Fruit fly (Drosophila melanogaster): ENCODE results near the gene al.

al gene

DNA sequence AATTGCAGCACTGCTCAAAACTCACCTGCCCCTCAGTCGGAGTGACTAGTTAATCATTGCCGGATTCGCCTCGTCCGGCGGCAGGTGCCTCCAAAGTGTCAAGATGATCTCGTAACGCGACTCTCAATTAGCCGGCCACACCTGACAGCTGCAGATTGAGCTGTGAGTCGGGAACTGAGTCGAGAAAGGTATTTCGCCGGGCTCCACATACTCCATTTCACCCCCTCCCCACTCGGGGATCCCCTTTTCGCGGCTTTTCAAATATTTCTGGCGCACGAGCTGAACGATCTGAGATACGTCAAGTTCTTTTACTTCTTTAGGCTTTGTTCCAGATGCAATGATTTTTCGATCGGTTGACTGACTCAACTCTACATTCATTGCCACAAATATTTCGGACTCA is 48.5 kb downstream of the al start:
- TF ChIP-seq Rel (GFP tag; optimal IDR thresholded peaks at IDR 0.05) (no peak), Rel (tag; optimal IDR thresholded peaks at IDR 0.05) (peak; percentile 90), tai (GFP tag; optimal IDR thresholded peaks at IDR 0.05) (no peak), rgr (GFP tag; optimal IDR thresholded peaks at IDR 0.05) (no peak)

DNA sequence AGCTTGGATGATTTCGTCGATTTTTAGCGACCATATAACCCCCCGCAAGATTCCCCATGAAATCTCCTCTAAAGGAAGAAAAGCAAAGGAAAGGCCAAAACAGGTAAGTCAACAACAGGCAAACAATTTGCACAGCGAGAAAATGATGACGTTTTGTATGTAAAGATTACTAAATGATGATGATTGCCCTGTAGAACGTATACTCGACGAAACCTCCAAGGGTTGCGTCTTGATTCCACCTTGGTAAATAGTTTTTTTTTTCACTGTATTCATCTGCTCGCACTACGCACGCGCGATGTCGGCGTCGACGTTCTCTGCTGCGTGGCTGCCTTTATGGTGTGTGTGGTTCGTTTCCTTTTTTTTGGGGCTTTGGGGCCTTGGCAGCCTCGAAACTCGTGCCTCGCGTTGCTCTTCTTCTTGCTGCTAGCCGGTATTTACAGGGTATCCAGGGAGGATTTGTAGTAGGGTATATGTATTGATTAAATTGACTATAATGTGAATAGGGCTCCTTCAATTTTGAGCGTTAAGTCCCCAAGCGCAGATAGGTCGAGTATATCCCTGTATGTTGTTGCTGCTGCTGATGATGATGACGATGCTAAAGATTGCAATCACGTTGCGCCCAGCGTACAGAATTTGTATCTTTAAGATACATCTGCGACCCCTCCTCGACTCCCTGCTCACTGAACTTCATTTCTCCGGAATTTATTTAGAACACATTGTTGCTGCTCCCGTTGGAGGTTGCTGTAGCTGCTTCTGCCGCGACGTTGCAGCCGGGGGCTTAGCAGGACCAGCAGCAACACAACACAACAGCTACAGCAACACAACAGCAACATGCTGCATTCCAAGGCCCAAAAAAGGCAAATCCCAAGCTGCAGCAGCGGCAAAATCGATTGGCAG is 49.7 kb downstream of the al start:
- peak; percentile 95 for TF ChIP-seq fru (GFP tag; optimal IDR thresholded peaks at IDR 0.05)
- peak; percentile 64 for TF ChIP-seq Mio (GFP tag; optimal IDR thresholded peaks at IDR 0.05)
- TF ChIP-seq dsf (GFP tag; optimal IDR thresholded peaks at IDR 0.05; ENCODE audit: borderline replicate concordance): peak; percentile 72
- no peak for TF ChIP-seq dl (GFP tag; optimal IDR thresholded peaks at IDR 0.05; ENCODE audit: insufficient read depth in 1 of 2, partially characterized antibody in 2 of 2)
- TF ChIP-seq tai (GFP tag; optimal IDR thresholded peaks at IDR 0.05): no peak
- peak; percentile 96 for TF ChIP-seq Hnf4 (GFP tag; optimal IDR thresholded peaks at IDR 0.05)
- peak; percentile 96 for TF ChIP-seq OdsH (GFP tag; optimal IDR thresholded peaks at IDR 0.05)
- no peak for TF ChIP-seq N (GFP tag; optimal IDR thresholded peaks at IDR 0.05)
- no peak for TF ChIP-seq Dfd (GFP tag; optimal IDR thresholded peaks at IDR 0.05)
- TF ChIP-seq GATAd (GFP tag; optimal IDR thresholded peaks at IDR 0.05): no peak
- TF ChIP-seq Rel (GFP tag; optimal IDR thresholded peaks at IDR 0.05): peak; percentile 68
- peak; percentile 30 for TF ChIP-seq Rel (tag; optimal IDR thresholded peaks at IDR 0.05)
- no peak for TF ChIP-seq usp (GFP tag; optimal IDR thresholded peaks at IDR 0.05)
- TF ChIP-seq Jra (GFP tag; optimal IDR thresholded peaks at IDR 0.05): peak; percentile 90
- peak; percentile 77 for TF ChIP-seq CG32264 (GFP tag; optimal IDR thresholded peaks at IDR 0.05)
- no peak for TF ChIP-seq lola (GFP tag; optimal IDR thresholded peaks at IDR 0.05)
- peak; percentile 95 for TF ChIP-seq ey (GFP tag; optimal IDR thresholded peaks at IDR 0.05)
- peak; percentile 74 to 95 for TF ChIP-seq foxo (GFP tag; optimal IDR thresholded peaks at IDR 0.05)
- TF ChIP-seq br (GFP tag; optimal IDR thresholded peaks at IDR 0.05): peak; percentile 97
- peak; percentile 92 for TF ChIP-seq brk (GFP tag; optimal IDR thresholded peaks at IDR 0.05)
- TF ChIP-seq Myc (optimal IDR thresholded peaks at IDR 0.05): no peak
- no peak for TF ChIP-seq sv (GFP tag; optimal IDR thresholded peaks at IDR 0.05)
- TF ChIP-seq pan (optimal IDR thresholded peaks at IDR 0.05): no peak
- TF ChIP-seq psq (GFP tag; optimal IDR thresholded peaks at IDR 0.05): peak; percentile 96
- no peak for TF ChIP-seq Dif (GFP tag; optimal IDR thresholded peaks at IDR 0.05; ENCODE audit: partially characterized antibody)
- peak; percentile 4 for TF ChIP-seq Hr83 (GFP tag; optimal IDR thresholded peaks at IDR 0.05; ENCODE audit: poor library complexity, severe bottlenecking)
- no peak for TF ChIP-seq Vsx2 (GFP tag; optimal IDR thresholded peaks at IDR 0.05; ENCODE audit: partially characterized antibody)
- no peak for TF ChIP-seq Abd-B (GFP tag; optimal IDR thresholded peaks at IDR 0.05)
- TF ChIP-seq Hr78 (GFP tag; optimal IDR thresholded peaks at IDR 0.05): no peak
- peak; percentile 81 for TF ChIP-seq HLH106 (tag; optimal IDR thresholded peaks at IDR 0.05)
- peak; percentile 85 for TF ChIP-seq dmrt93B (GFP tag; optimal IDR thresholded peaks at IDR 0.05)
- TF ChIP-seq jim (GFP tag; optimal IDR thresholded peaks at IDR 0.05): no peak
- TF ChIP-seq sage (GFP tag; optimal IDR thresholded peaks at IDR 0.05): peak; percentile 92
- peak; percentile 93 for TF ChIP-seq rgr (GFP tag; optimal IDR thresholded peaks at IDR 0.05)
- TF ChIP-seq CrebA (GFP tag; optimal IDR thresholded peaks at IDR 0.05; ENCODE audit: borderline replicate concordance): no peak
- peak; percentile 86 for TF ChIP-seq CG9705 (GFP tag; optimal IDR thresholded peaks at IDR 0.05)
- TF ChIP-seq h (GFP tag; optimal IDR thresholded peaks at IDR 0.05): peak; percentile 94
- TF ChIP-seq Sp1 (GFP tag; optimal IDR thresholded peaks at IDR 0.05): peak; percentile 94
- peak; percentile 95 for TF ChIP-seq woc (GFP tag; optimal IDR thresholded peaks at IDR 0.05)

All from whole organism, wandering third instar larva.